Worm (Caenorhabditis elegans) whole organism, L4/young adult: ENCODE measurements around the gene sqv-6.

Experiments used
- W03F9.2 ChIP-seq: fragments of 150-350 bp; optimal IDR thresholded peaks from 2 replicates; lab custom pipeline; 2014; ENCODE audit warnings: missing biosample characterization, missing genetic modification characterization
- dao-5 ChIP-seq: sonication (generic microtip); optimal IDR thresholded peaks from 2 replicates; lab custom pipeline; 2016; ENCODE audit warnings: missing genotype, missing genetic modification characterization, moderate library complexity, missing compliant biosample characterization
- him-1 ChIP-seq: sonication (generic microtip); optimal IDR thresholded peaks from 2 replicates; lab custom pipeline; 2016; ENCODE audit warnings: missing genotype, missing genetic modification reagents, missing genetic modification characterization, missing compliant biosample characterization

Gene sqv-6

ce11 chrV:908681-909080 lies 55.9 kb downstream of the sqv-6 start:
- TF ChIP-seq him-1 (tag; lab: Kevin White, UChicago) (no peak), W03F9.2 (tag; lab: Kevin White, UChicago) (no peak), dao-5 (tag; lab: Kevin White, UChicago) (no peak)

ce11 chrV:904232-904983 lies 60.2 kb downstream of the sqv-6 start, which contains the start of gene trm-2A:
trm-2A (plus strand) TSS chrV:904963.
- peak; percentile 22 for TF ChIP-seq W03F9.2 (tag; lab: Kevin White, UChicago)
- TF ChIP-seq him-1 (tag; lab: Kevin White, UChicago), result no peak

- TF ChIP-seq dao-5 (tag; lab: Kevin White, UChicago) (no peak), W03F9.2 (tag; lab: Kevin White, UChicago) (no peak), him-1 (tag; lab: Kevin White, UChicago) (no peak)
Observed at ce11 chrV:903460-903859, 61.1 kb downstream of the sqv-6 start, which contains the start of gene fmo-5. fmo-5 (minus strand) TSS chrV:903665.
